Worm (Caenorhabditis elegans) whole organism, L4 larva: ENCODE results near the gene dpf-7.

Experiments used
- D1046.2 ChIP-seq: fragments of 200-800 bp; sonication (Bioruptor generic); IDR thresholded peaks from 2 replicates; pipeline ENCODE4 v1.3.6; 2022; ENCODE audit warnings: missing genetic modification characterization, missing compliant biosample characterization
- F10B5.3 ChIP-seq: sonication (generic microtip); optimal IDR thresholded peaks from 2 replicates; lab custom pipeline; 2016; ENCODE audit warnings: mild to moderate bottlenecking, missing genetic modification characterization, missing compliant biosample characterization
- F26F4.8 ChIP-seq: fragments of 200-800 bp; sonication (Bioruptor generic); conservative IDR thresholded peaks from 2 replicates; pipeline ENCODE4 v1.3.6; 2022; ENCODE audit warnings: missing genetic modification characterization, missing compliant biosample characterization
- F49E8.2 ChIP-seq: sonication (generic microtip); optimal IDR thresholded peaks from 2 replicates; lab custom pipeline; 2016; ENCODE audit warnings: missing compliant biosample characterization, mild to moderate bottlenecking, missing genetic modification characterization, borderline replicate concordance
- R02D3.7 ChIP-seq: fragments of 150-350 bp; sonication (generic microtip); optimal IDR thresholded peaks from 3 replicates; lab custom pipeline; 2014; ENCODE audit warnings: missing biosample characterization, missing genetic modification characterization
- T26A8.4 ChIP-seq: fragments of 200-800 bp; sonication (Bioruptor generic); IDR thresholded peaks from 2 replicates; pipeline ENCODE4 v1.3.6; 2022; ENCODE audit warnings: missing genetic modification characterization, missing compliant biosample characterization
- ZK337.2 ChIP-seq: fragments of 200-800 bp; sonication (Bioruptor generic); IDR thresholded peaks from 2 replicates; pipeline ENCODE4 v1.3.6; 2022; ENCODE audit warnings: missing genetic modification reagents, missing genetic modification characterization, missing compliant biosample characterization
- aha-1 ChIP-seq: fragments of 150-350 bp; peaks from one replicate; lab custom pipeline; 2014; ENCODE audit warnings: missing biosample characterization, missing genetic modification characterization
- ceh-28 ChIP-seq: fragments of 150-350 bp; optimal IDR thresholded peaks from 2 replicates; lab custom pipeline; 2014; ENCODE audit warnings: missing biosample characterization, missing genetic modification reagents, missing genetic modification characterization
- daf-8 ChIP-seq: fragments of 200-800 bp; sonication (Bioruptor generic); IDR thresholded peaks from 2 replicates; pipeline ENCODE4 v1.3.6; 2022; ENCODE audit warnings: missing genetic modification characterization, missing compliant biosample characterization
- dmd-8 ChIP-seq: fragments of 200-800 bp; sonication (Bioruptor generic); IDR thresholded peaks from 2 replicates; pipeline ENCODE4 v1.3.6; 2022; ENCODE audit warnings: missing genetic modification characterization, missing compliant biosample characterization
- fos-1 ChIP-seq: fragments of 150-350 bp; optimal IDR thresholded peaks from 2 replicates; lab custom pipeline; 2014; ENCODE audit warnings: missing biosample characterization, missing genetic modification characterization
- hif-1 ChIP-seq, 2 experiments: sonication (generic microtip); optimal IDR thresholded peaks; 2 replicates each; lab custom pipeline; 2016 to 2017; ENCODE audit warnings: missing compliant biosample characterization in 2 of 2, missing genetic modification characterization in 2 of 2, missing genetic modification reagents in 2 of 2, missing genotype in 2 of 2, mild to moderate bottlenecking in 1 of 2
- jun-1 ChIP-seq: fragments of 150-350 bp; optimal IDR thresholded peaks from 2 replicates; lab custom pipeline; 2014; ENCODE audit warnings: missing biosample characterization, missing genetic modification reagents, missing genetic modification characterization
- lim-7 ChIP-seq: fragments of 200-800 bp; sonication (Bioruptor generic); IDR thresholded peaks from 2 replicates; pipeline ENCODE4 v1.3.6; 2022; ENCODE audit warnings: missing genetic modification characterization, missing compliant biosample characterization
- lin-15B ChIP-seq: fragments of 150-350 bp; sonication (generic microtip); optimal IDR thresholded peaks from 3 replicates; lab custom pipeline; 2014; ENCODE audit warnings: missing biosample characterization, missing genetic modification characterization
- lin-38 ChIP-seq: fragments of 200-800 bp; sonication (Bioruptor generic); IDR thresholded peaks from 2 replicates; pipeline ENCODE4 v1.3.6; 2022; ENCODE audit warnings: missing genetic modification reagents, missing genetic modification characterization, missing compliant biosample characterization
- lin-39 ChIP-seq: fragments of 150-350 bp; optimal IDR thresholded peaks from 2 replicates; lab custom pipeline; 2014; ENCODE audit warnings: missing biosample characterization, missing genetic modification reagents, missing genetic modification characterization
- lir-3 ChIP-seq: sonication (generic microtip); optimal IDR thresholded peaks from 2 replicates; lab custom pipeline; 2016; ENCODE audit warnings: mild to moderate bottlenecking, missing genetic modification characterization, missing compliant biosample characterization
- lsy-2 ChIP-seq, 2 experiments: fragments of 150-350 bp in 1 of 2; sonication (generic microtip) in 1 of 2; optimal IDR thresholded peaks; 2 replicates each; lab custom pipeline; 2014 to 2017; ENCODE audit warnings: missing biosample characterization in 2 of 2, missing genetic modification characterization in 2 of 2
- mep-1 ChIP-seq: fragments of 150-350 bp; sonication (generic microtip); optimal IDR thresholded peaks from 3 replicates; lab custom pipeline; 2014; ENCODE audit warnings: missing biosample characterization, missing genetic modification characterization
- mes-2 ChIP-seq: sonication (generic microtip); optimal IDR thresholded peaks from 2 replicates; lab custom pipeline; 2016; ENCODE audit warnings: missing genotype, mild to moderate bottlenecking, missing genetic modification characterization, missing compliant biosample characterization; ENCODE audit not compliant: poor library complexity, severe bottlenecking
- mxl-3 ChIP-seq: fragments of 200-800 bp; sonication (Bioruptor generic); optimal IDR thresholded peaks from 2 replicates; lab custom pipeline; 2018; ENCODE audit warnings: mild to moderate bottlenecking, missing genetic modification characterization, missing compliant biosample characterization
- nhr-10 ChIP-seq: fragments of 150-350 bp; optimal IDR thresholded peaks from 2 replicates; lab custom pipeline; 2014; ENCODE audit warnings: missing biosample characterization, missing genetic modification characterization
- nhr-102 ChIP-seq: sonication (generic microtip); optimal IDR thresholded peaks from 2 replicates; lab custom pipeline; 2016; ENCODE audit warnings: mild to moderate bottlenecking, missing genetic modification characterization, moderate library complexity, missing compliant biosample characterization
- nhr-6 ChIP-seq: fragments of 150-350 bp; optimal IDR thresholded peaks from 2 replicates; lab custom pipeline; 2014; ENCODE audit warnings: missing biosample characterization, missing genetic modification characterization
- nhr-77 ChIP-seq: fragments of 150-350 bp; optimal IDR thresholded peaks from 2 replicates; lab custom pipeline; 2014; ENCODE audit warnings: missing biosample characterization, missing genetic modification characterization
- rbr-2 ChIP-seq: sonication (generic microtip); optimal IDR thresholded peaks from 2 replicates; lab custom pipeline; 2016; ENCODE audit warnings: missing genotype, missing genetic modification characterization, missing compliant biosample characterization
- saeg-2 ChIP-seq: fragments of 200-800 bp; sonication (Bioruptor generic); IDR thresholded peaks from 2 replicates; pipeline ENCODE4 v1.3.6; 2022; ENCODE audit warnings: missing genetic modification reagents, missing genetic modification characterization, missing compliant biosample characterization
- set-16 ChIP-seq: fragments of 200-800 bp; sonication (Bioruptor generic); IDR thresholded peaks from 2 replicates; pipeline ENCODE4 v1.3.6; 2022; ENCODE audit warnings: missing genetic modification reagents, missing genetic modification characterization, missing compliant biosample characterization
- snpc-1.2 ChIP-seq: fragments of 200-800 bp; sonication (Bioruptor generic); IDR thresholded peaks from 2 replicates; pipeline ENCODE4 v1.3.6; 2022; ENCODE audit warnings: missing genetic modification reagents, missing genetic modification characterization, missing compliant biosample characterization
- unc-130 ChIP-seq: sonication (generic microtip); optimal IDR thresholded peaks from 2 replicates; lab custom pipeline; 2016; ENCODE audit warnings: missing genetic modification reagents, missing genetic modification characterization, missing compliant biosample characterization
- unc-62 ChIP-seq, 3 experiments: fragments of 150-350 bp in 1 of 3; sonication (generic microtip); optimal IDR thresholded peaks in 2 of 3; peaks in 1 of 3; 1 replicate in 1 of 3; 2 replicates in 2 of 3; lab custom pipeline; 2014 to 2017; ENCODE audit warnings: missing biosample characterization in 3 of 3, missing genetic modification characterization in 3 of 3, missing genetic modification reagents in 3 of 3, missing genotype in 1 of 3
- zip-11 ChIP-seq: fragments of 200-800 bp; sonication (Bioruptor generic); IDR thresholded peaks from 2 replicates; pipeline ENCODE4 v1.3.6; 2022; ENCODE audit warnings: missing genetic modification characterization, missing compliant biosample characterization
- ztf-7 ChIP-seq: fragments of 150-350 bp; optimal IDR thresholded peaks from 2 replicates; lab custom pipeline; 2014; ENCODE audit warnings: missing biosample characterization, missing genetic modification characterization

dpf-7 gene

ce11 chrIV:4762990-4763545 lies 39.3 kb downstream of the dpf-7 start:
- TF ChIP-seq snpc-1.2 (GFP tag; lab: Robert Waterston, UW) (0 out of 2 replicates have a peak, but pooled peaks have one; percentile 34), lin-38 (peak; percentile 83)

- peak; percentile 61 for TF ChIP-seq lin-38
- TF ChIP-seq unc-130 (GFP tag; lab: Kevin White, UChicago): peak; percentile 2
- TF ChIP-seq snpc-1.2 (GFP tag; lab: Robert Waterston, UW): peak; percentile 86
- TF ChIP-seq F49E8.2: peak; percentile 77
- TF ChIP-seq lsy-2 (tag; optimal IDR thresholded peaks at IDR 0.05; lab: Kevin White, UChicago): peak in 1 of 2 experiments; percentile 25
- TF ChIP-seq ztf-7 (tag; lab: Kevin White, UChicago): no peak
- no peak for TF ChIP-seq T26A8.4 (GFP tag; lab: Robert Waterston, UW)
Measured at ce11 chrIV:4760378-4761084, 41.9 kb downstream of the dpf-7 start, which contains the start of the genes memi-1 and cyp-31A3. Gene memi-1 (minus strand): TSS chrIV:4760428. Gene cyp-31A3 (plus strand): TSS chrIV:4761049.

ce11 chrIV:4758659-4759058 lies 43.7 kb downstream of the dpf-7 start, which contains the start of gene Y17G9B.8:
Gene Y17G9B.8 (minus strand): TSS chrIV:4758840.
- TF ChIP-seq saeg-2 (no peak), mep-1 (tag; lab: Kevin White, UChicago) (no peak), lim-7 (no peak), ceh-28 (tag; lab: Kevin White, UChicago) (no peak), dmd-8 (no peak), nhr-10 (no peak), D1046.2 (GFP tag; lab: Robert Waterston, UW) (no peak), nhr-77 (tag; lab: Kevin White, UChicago) (no peak), lin-38 (peak; percentile 45), mes-2 (peak; percentile 19), unc-62 (GFP tag; optimal IDR thresholded peaks at IDR 0.05 in 1 of 2; lab: Kevin White, UChicago) (peak in 1 of 2 experiments; percentile 73), unc-62 (tag; optimal IDR thresholded peaks at IDR 0.05; lab: Kevin White, UChicago) (no peak), F10B5.3 (no peak), zip-11 (GFP tag; lab: Robert Waterston, UW) (no peak), daf-8 (no peak), R02D3.7 (no peak), snpc-1.2 (GFP tag; lab: Robert Waterston, UW) (peak; percentile 63), ZK337.2 (GFP tag; lab: Robert Waterston, UW) (no peak), F49E8.2 (peak; percentile 27), lin-15B (tag; lab: Kevin White, UChicago) (no peak), lsy-2 (tag; optimal IDR thresholded peaks at IDR 0.05; lab: Kevin White, UChicago) (peak in 1 of 2 experiments; percentile 5)
- TF ChIP-seq, all 104 proteins: peak for 6

- TF ChIP-seq nhr-102 (tag; lab: Kevin White, UChicago): no peak
- TF ChIP-seq fos-1: no peak
- TF ChIP-seq lir-3 (tag; lab: Kevin White, UChicago): no peak
- TF ChIP-seq set-16 (GFP tag; lab: Robert Waterston, UW): no peak
- peak; percentile 90 for TF ChIP-seq aha-1 (tag; lab: Kevin White, UChicago)
- no peak for TF ChIP-seq lin-39 (tag; lab: Kevin White, UChicago)
- no peak for TF ChIP-seq nhr-6
- no peak for TF ChIP-seq F26F4.8 (GFP tag; lab: Robert Waterston, UW)
- TF ChIP-seq rbr-2 (tag; lab: Kevin White, UChicago): no peak
- TF ChIP-seq hif-1 (tag; optimal IDR thresholded peaks at IDR 0.05; lab: Kevin White, UChicago): no peak
- no peak for TF ChIP-seq mxl-3 (GFP tag; lab: Kevin White, UChicago)
- peak in 1 of 2 experiments; percentile 32 for TF ChIP-seq unc-62 (GFP tag; optimal IDR thresholded peaks at IDR 0.05 in 1 of 2; lab: Kevin White, UChicago)
- TF ChIP-seq unc-62 (tag; optimal IDR thresholded peaks at IDR 0.05; lab: Kevin White, UChicago): no peak
- no peak for TF ChIP-seq jun-1 (tag; lab: Kevin White, UChicago)
- TF ChIP-seq, all 104 proteins: peak for 2
Measured at ce11 chrIV:4755929-4756655, 46.3 kb downstream of the dpf-7 start, which contains the start of the genes fbxb-77 and Y17G9B.11. Gene fbxb-77 (minus strand): TSS chrIV:4756157. Gene Y17G9B.11 (plus strand): TSS chrIV:4756605.
